Worm (Caenorhabditis elegans) whole organism, L4/young adult: Measurements from ENCODE around the gene spp-10.

Experiments
- W03F9.2 ChIP-seq: fragments of 150-350 bp; optimal IDR thresholded peaks from 2 replicates; lab custom pipeline; 2014; ENCODE audit warnings: missing biosample characterization, missing genetic modification characterization
- dao-5 ChIP-seq: sonication (generic microtip); optimal IDR thresholded peaks from 2 replicates; lab custom pipeline; 2016; ENCODE audit warnings: missing genotype, missing genetic modification characterization, moderate library complexity, missing compliant biosample characterization
- him-1 ChIP-seq: sonication (generic microtip); optimal IDR thresholded peaks from 2 replicates; lab custom pipeline; 2016; ENCODE audit warnings: missing genotype, missing genetic modification reagents, missing genetic modification characterization, missing compliant biosample characterization

DNA sequence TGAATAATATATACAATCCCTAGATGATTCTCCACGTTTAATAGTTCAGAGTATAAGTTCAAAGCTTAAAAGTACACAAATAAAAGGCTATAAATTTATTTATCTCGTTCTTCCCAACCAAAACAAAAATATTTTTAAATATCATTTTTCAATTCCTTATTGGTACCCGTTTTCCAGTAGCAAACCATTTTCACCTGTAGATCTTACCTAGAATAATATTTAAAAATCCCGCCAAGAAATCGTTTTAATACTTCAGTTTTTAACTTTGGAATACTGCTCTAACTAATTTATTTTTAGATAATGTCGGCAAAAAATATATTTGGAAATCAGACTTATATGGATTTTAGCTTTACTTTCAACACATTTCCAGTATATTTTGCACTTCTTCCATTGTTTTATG lies 15.3 kb downstream of the spp-10 start, which contains the start of gene sru-7:
- TF ChIP-seq him-1 (tag; lab: Kevin White, UChicago): no peak
- TF ChIP-seq dao-5 (tag; lab: Kevin White, UChicago): no peak
- no peak for TF ChIP-seq W03F9.2 (tag; lab: Kevin White, UChicago)
